Fruit fly (Drosophila melanogaster) whole organism, embryonic: ENCODE measurements around the gene CG33679.

ENCODE experiments used
- ATbp ChIP-seq: fragments of 200-800 bp; sonication (Bioruptor generic); optimal IDR thresholded peaks from 2 replicates; lab custom pipeline; 2017; ENCODE audit warnings: missing biosample characterization, mild to moderate bottlenecking, missing genetic modification characterization, missing genetic modification reagents
- Atf6 ChIP-seq: fragments of 200-800 bp; sonication (Bioruptor generic); IDR thresholded peaks from 2 replicates; pipeline ENCODE4 v1.3.6; 2022; ENCODE audit warnings: missing biosample characterization, missing genetic modification characterization
- Blimp-1 ChIP-seq: fragments of 200-800 bp; sonication (Bioruptor generic); optimal IDR thresholded peaks from 3 replicates; lab custom pipeline; 2018; ENCODE audit warnings: missing biosample characterization, missing genetic modification characterization, mild to moderate bottlenecking, moderate library complexity, missing genetic modification reagents
- CG10147 ChIP-seq: fragments of 200-800 bp; sonication (Bioruptor generic); optimal IDR thresholded peaks from 2 replicates; lab custom pipeline; 2019; ENCODE audit warnings: missing biosample characterization, mild to moderate bottlenecking, missing genetic modification characterization, moderate library complexity
- CG11560 ChIP-seq: fragments of 200-800 bp; sonication (Bioruptor generic); IDR thresholded peaks from 3 replicates; pipeline ENCODE4 v1.3.6; 2022; ENCODE audit warnings: missing biosample characterization, missing genetic modification characterization
- CG13123 ChIP-seq: fragments of 200-800 bp; sonication (Bioruptor generic); optimal IDR thresholded peaks from 2 replicates; lab custom pipeline; 2016; ENCODE audit warnings: missing biosample characterization, missing genetic modification characterization
- CG15514 ChIP-seq: fragments of 200-800 bp; sonication (Bioruptor generic); optimal IDR thresholded peaks from 3 replicates; lab custom pipeline; 2017; ENCODE audit warnings: missing biosample characterization, missing genetic modification characterization, mild to moderate bottlenecking, moderate library complexity, missing genetic modification reagents
- CG15601 ChIP-seq: fragments of 200-800 bp; sonication (Bioruptor generic); optimal IDR thresholded peaks from 3 replicates; lab custom pipeline; 2019; ENCODE audit warnings: missing biosample characterization, mild to moderate bottlenecking, missing genetic modification characterization, moderate library complexity
- CG17328 ChIP-seq: fragments of 200-800 bp; sonication (Bioruptor generic); IDR thresholded peaks from 2 replicates; pipeline ENCODE4 v1.3.6; 2022; ENCODE audit warnings: missing biosample characterization, missing genetic modification characterization
- CG17568 ChIP-seq: fragments of 200-800 bp; sonication (Bioruptor generic); optimal IDR thresholded peaks from 2 replicates; lab custom pipeline; 2018; ENCODE audit warnings: missing biosample characterization, mild to moderate bottlenecking, missing genetic modification characterization, moderate library complexity
- CG18619 ChIP-seq: fragments of 200-800 bp; sonication (Bioruptor generic); optimal IDR thresholded peaks from 3 replicates; lab custom pipeline; 2017; ENCODE audit warnings: missing biosample characterization, mild to moderate bottlenecking, missing genetic modification characterization
- CG2116 ChIP-seq: fragments of 200-800 bp; sonication (Bioruptor generic); optimal IDR thresholded peaks from 3 replicates; lab custom pipeline; 2018; ENCODE audit warnings: missing biosample characterization, mild to moderate bottlenecking, missing genetic modification characterization
- CG2120 ChIP-seq: fragments of 200-800 bp; sonication (Bioruptor generic); optimal IDR thresholded peaks from 3 replicates; lab custom pipeline; 2016; ENCODE audit warnings: missing biosample characterization, missing genetic modification characterization
- CG3726 ChIP-seq: fragments of 200-800 bp; sonication (Bioruptor generic); IDR thresholded peaks from 3 replicates; pipeline ENCODE4, ENCODE4 v1.3.6; 2022; ENCODE audit warnings: missing biosample characterization, missing genetic modification characterization
- CG3995 ChIP-seq: fragments of 200-800 bp; sonication (Bioruptor generic); optimal IDR thresholded peaks from 3 replicates; lab custom pipeline; 2016; ENCODE audit warnings: missing biosample characterization, missing genetic modification characterization
- CG4707 ChIP-seq: fragments of 200-800 bp; sonication (Bioruptor generic); optimal IDR thresholded peaks from 2 replicates; lab custom pipeline; 2018; ENCODE audit warnings: missing biosample characterization, mild to moderate bottlenecking, missing genetic modification characterization, moderate library complexity
- Dref ChIP-seq: fragments of 200-800 bp; sonication (Bioruptor generic); IDR thresholded peaks from 2 replicates; pipeline ENCODE4 v1.3.6; 2022; ENCODE audit warnings: missing biosample characterization, missing genetic modification characterization
- HHEX ChIP-seq: fragments of 200-800 bp; sonication (Bioruptor generic); optimal IDR thresholded peaks from 3 replicates; lab custom pipeline; 2017; ENCODE audit warnings: missing biosample characterization, mild to moderate bottlenecking, missing genetic modification characterization, missing genetic modification reagents
- HLH3B ChIP-seq: fragments of 200-800 bp; sonication (Bioruptor generic); IDR thresholded peaks from 2 replicates; pipeline ENCODE4 v1.3.6; 2022; ENCODE audit warnings: missing biosample characterization, missing genetic modification characterization
- Hr51 ChIP-seq, 2 experiments: fragments of 200-800 bp; sonication (Bioruptor generic); optimal IDR thresholded peaks; 2 replicates in 1 of 2; 3 replicates in 1 of 2; lab custom pipeline; 2016 to 2018; ENCODE audit warnings: missing biosample characterization in 2 of 2, missing genetic modification characterization in 2 of 2, mild to moderate bottlenecking in 1 of 2, moderate library complexity in 1 of 2
- Jarid2 ChIP-seq: fragments of 200-800 bp; sonication (Bioruptor generic); optimal IDR thresholded peaks from 3 replicates; lab custom pipeline; 2017; ENCODE audit warnings: mild to moderate bottlenecking, missing biosample characterization, missing genetic modification reagents, missing genetic modification characterization
- Myb ChIP-seq: fragments of 200-800 bp; sonication (Bioruptor generic); optimal IDR thresholded peaks from 2 replicates; lab custom pipeline; 2016; ENCODE audit warnings: missing biosample characterization, missing genetic modification characterization
- Nf-YC ChIP-seq: fragments of 200-800 bp; optimal IDR thresholded peaks from 3 replicates; lab custom pipeline; 2019; ENCODE audit warnings: missing biosample characterization, mild to moderate bottlenecking, missing genetic modification characterization, moderate library complexity
- NfI ChIP-seq: fragments of 200-800 bp; sonication (Bioruptor generic); optimal IDR thresholded peaks from 3 replicates; lab custom pipeline; 2018; ENCODE audit warnings: missing biosample characterization, mild to moderate bottlenecking, missing genetic modification characterization, moderate library complexity
- Scr ChIP-seq: fragments of 200-800 bp; sonication (Bioruptor generic); IDR thresholded peaks from 2 replicates; pipeline ENCODE4 v1.3.6; 2022; ENCODE audit warnings: missing biosample characterization, missing genetic modification characterization; ENCODE audit not compliant: partially characterized antibody
- Ssrp ChIP-seq: fragments of 200-800 bp; sonication (Bioruptor generic); optimal IDR thresholded peaks from 2 replicates; lab custom pipeline; 2018; ENCODE audit warnings: missing biosample characterization, mild to moderate bottlenecking, missing genetic modification characterization, moderate library complexity
- Trl ChIP-seq, 3 experiments: fragments of >200 bp in 2 of 3; fragments of 200-800 bp in 1 of 3; sonication (Bioruptor generic) in 1 of 3; optimal IDR thresholded peaks; 2 replicates in 1 of 3; 3 replicates in 2 of 3; lab custom pipeline; 2016 to 2017; ENCODE audit warnings: missing biosample characterization in 1 of 3, missing genetic modification characterization in 1 of 3
- Usf ChIP-seq: fragments of 200-800 bp; sonication (Bioruptor generic); optimal IDR thresholded peaks from 2 replicates; lab custom pipeline; 2017; ENCODE audit warnings: missing genotype, missing biosample characterization, missing genetic modification characterization
- abd-A ChIP-seq: fragments of 200-800 bp; sonication (Bioruptor generic); optimal IDR thresholded peaks from 3 replicates; lab custom pipeline; 2019; ENCODE audit warnings: missing biosample characterization, mild to moderate bottlenecking, missing genetic modification characterization, moderate library complexity
- ara ChIP-seq: fragments of 200-800 bp; sonication (Bioruptor generic); IDR thresholded peaks from 2 replicates; pipeline ENCODE4 v1.3.6; 2022; ENCODE audit warnings: missing biosample characterization, missing genetic modification characterization
- crol ChIP-seq: fragments of 200-800 bp; sonication (Bioruptor generic); IDR thresholded peaks from 2 replicates; pipeline ENCODE4 v1.3.6; 2022; ENCODE audit warnings: missing biosample characterization, missing genetic modification characterization
- da ChIP-seq: fragments of 200-800 bp; sonication (Bioruptor generic); optimal IDR thresholded peaks from 2 replicates; lab custom pipeline; 2016; ENCODE audit warnings: missing biosample characterization, missing genetic modification characterization
- grn ChIP-seq: fragments of 200-800 bp; sonication (Bioruptor generic); optimal IDR thresholded peaks from 3 replicates; lab custom pipeline; 2017; ENCODE audit warnings: missing biosample characterization, missing genetic modification characterization
- gro ChIP-seq: fragments of 200-800 bp; sonication (Bioruptor generic); optimal IDR thresholded peaks from 2 replicates; lab custom pipeline; 2016; ENCODE audit warnings: missing biosample characterization, missing genetic modification characterization
- jumu ChIP-seq: fragments of 200-800 bp; sonication (Bioruptor generic); optimal IDR thresholded peaks from 3 replicates; lab custom pipeline; 2016; ENCODE audit warnings: missing biosample characterization, missing genetic modification characterization
- ken ChIP-seq: fragments of 200-800 bp; sonication (Bioruptor generic); IDR thresholded peaks from 3 replicates; pipeline ENCODE4 v1.3.6; 2022; ENCODE audit warnings: missing biosample characterization, missing genetic modification characterization
- klu ChIP-seq: fragments of 200-800 bp; sonication (Bioruptor generic); IDR thresholded peaks from 2 replicates; pipeline ENCODE4 v1.3.6; 2022; ENCODE audit warnings: missing biosample characterization, missing genetic modification characterization
- nerfin-1 ChIP-seq: fragments of 200-800 bp; sonication (Bioruptor generic); optimal IDR thresholded peaks from 3 replicates; lab custom pipeline; 2019; ENCODE audit warnings: missing biosample characterization, mild to moderate bottlenecking, missing genetic modification characterization, moderate library complexity
- nerfin-2 ChIP-seq: fragments of 200-800 bp; sonication (Bioruptor generic); IDR thresholded peaks from 2 replicates; pipeline ENCODE4 v1.3.6; 2022; ENCODE audit warnings: missing biosample characterization, missing genetic modification characterization; ENCODE audit not compliant: partially characterized antibody
- onecut ChIP-seq: fragments of 200-800 bp; sonication (Bioruptor generic); IDR thresholded peaks from 2 replicates; pipeline ENCODE4 v1.3.6; 2022; ENCODE audit warnings: missing biosample characterization, missing genetic modification characterization
- pho ChIP-seq: fragments of 200-800 bp; sonication (Bioruptor generic); optimal IDR thresholded peaks from 2 replicates; lab custom pipeline; 2016; ENCODE audit warnings: missing biosample characterization, missing genetic modification characterization
- psq ChIP-seq: fragments of 200-800 bp; sonication (Bioruptor generic); optimal IDR thresholded peaks from 2 replicates; lab custom pipeline; 2017; ENCODE audit warnings: missing biosample characterization, missing genetic modification characterization
- rib ChIP-seq: fragments of 200-800 bp; sonication (Bioruptor generic); IDR thresholded peaks from 2 replicates; pipeline ENCODE4 v1.3.6; 2022; ENCODE audit warnings: missing biosample characterization, missing genetic modification characterization
- row ChIP-seq: fragments of 200-800 bp; sonication (Bioruptor generic); IDR thresholded peaks from 3 replicates; pipeline ENCODE4 v1.3.6; 2022; ENCODE audit warnings: missing biosample characterization, missing genetic modification characterization
- run ChIP-seq: fragments of 200-800 bp; sonication (Bioruptor generic); optimal IDR thresholded peaks from 3 replicates; lab custom pipeline; 2018; ENCODE audit warnings: missing biosample characterization, mild to moderate bottlenecking, missing genetic modification characterization
- sna ChIP-seq: fragments of 200-800 bp; sonication (Bioruptor generic); IDR thresholded peaks from 2 replicates; pipeline ENCODE4 v1.3.6; 2022; ENCODE audit warnings: missing biosample characterization, missing genetic modification characterization; ENCODE audit not compliant: partially characterized antibody
- sug ChIP-seq: fragments of 200-800 bp; optimal IDR thresholded peaks from 2 replicates; lab custom pipeline; 2019; ENCODE audit warnings: missing biosample characterization, mild to moderate bottlenecking, missing genetic modification characterization, moderate library complexity
- tll ChIP-seq, 2 experiments: fragments of 200-800 bp in 1 of 2; fragments of >200 bp in 1 of 2; sonication (Bioruptor generic) in 1 of 2; optimal IDR thresholded peaks; 2 replicates each; lab custom pipeline; 2017 to 2019; ENCODE audit warnings: missing biosample characterization in 2 of 2, missing genetic modification characterization in 2 of 2, mild to moderate bottlenecking in 1 of 2, moderate library complexity in 1 of 2
- trh ChIP-seq: fragments of 200-800 bp; sonication (Bioruptor generic); optimal IDR thresholded peaks from 2 replicates; lab custom pipeline; 2016; ENCODE audit warnings: missing biosample characterization, missing genetic modification characterization
- yki ChIP-seq: fragments of >200 bp; optimal IDR thresholded peaks from 3 replicates; lab custom pipeline; 2018

Gene CG33679

dm6 chr2L:15070216-15070615, 12.1 kb downstream of the CG33679 start, which contains the start of gene vig:
vig (minus strand) TSS chr2L:15070316.
- TF ChIP-seq CG3726 (GFP tag; lab: Robert Waterston, UW), result no peak
- no peak for TF ChIP-seq abd-A (tag; lab: Kevin White, UChicago)
- no peak for TF ChIP-seq Nf-YC
- TF ChIP-seq psq (GFP tag; lab: Kevin White, UChicago), result no peak
- TF ChIP-seq CG10147 (GFP tag; lab: Kevin White, UChicago), result no peak
- no peak for TF ChIP-seq Myb (GFP tag; lab: Kevin White, UChicago)
- no peak for TF ChIP-seq CG18619 (GFP tag; lab: Kevin White, UChicago)
- no peak for TF ChIP-seq Atf6 (GFP tag; lab: Robert Waterston, UW)
- no peak for TF ChIP-seq row (GFP tag; lab: Robert Waterston, UW)
- TF ChIP-seq jumu (GFP tag; lab: Kevin White, UChicago), result no peak
- TF ChIP-seq run (tag; lab: Kevin White, UChicago), result no peak
- TF ChIP-seq CG3995 (GFP tag; lab: Kevin White, UChicago), result no peak
- no peak for TF ChIP-seq nerfin-1 (tag; lab: Kevin White, UChicago)
- no peak for TF ChIP-seq ara
- no peak for TF ChIP-seq CG11560 (tag; lab: Robert Waterston, UW)
- no peak for TF ChIP-seq ken
- no peak for TF ChIP-seq klu (GFP tag; lab: Robert Waterston, UW)
- no peak for TF ChIP-seq CG2120

- TF ChIP-seq nerfin-1 (tag; lab: Kevin White, UChicago) (peak; percentile 56), CG17328 (GFP tag; lab: Robert Waterston, UW) (no peak), trh (GFP tag; lab: Kevin White, UChicago) (no peak), Usf (no peak), NfI (no peak), CG4707 (GFP tag; lab: Kevin White, UChicago) (no peak), crol (GFP tag; lab: Robert Waterston, UW) (peak; percentile 52; the same call in 1 of the 2 replicates), CG15601 (tag; lab: Kevin White, UChicago) (no peak), CG15514 (GFP tag; lab: Kevin White, UChicago) (no peak), Ssrp (tag; lab: Kevin White, UChicago) (no peak), sug (tag; lab: Kevin White, UChicago) (no peak), HHEX (GFP tag; lab: Kevin White, UChicago) (no peak), ATbp (peak; percentile 33), pho (GFP tag; lab: Kevin White, UChicago) (no peak), Scr (GFP tag; lab: Robert Waterston, UW) (no peak), tll (GFP tag; optimal IDR thresholded peaks at IDR 0.05; lab: Kevin White, UChicago) (no peak), CG17568 (GFP tag; lab: Kevin White, UChicago) (no peak), yki (no peak), rib (GFP tag; lab: Robert Waterston, UW) (no peak), sna (GFP tag; lab: Robert Waterston, UW) (0 out of 2 replicates have a peak, but pooled peaks have one; percentile 19), nerfin-2 (GFP tag; lab: Robert Waterston, UW) (no peak), Jarid2 (GFP tag; lab: Kevin White, UChicago) (peak; percentile 49), gro (no peak), Blimp-1 (GFP tag; lab: Kevin White, UChicago) (no peak), Dref (no peak), onecut (GFP tag; lab: Robert Waterston, UW) (peak; percentile 98), HLH3B (GFP tag; lab: Robert Waterston, UW) (0 out of 2 replicates have a peak, but pooled peaks have one; percentile 14), grn (GFP tag; lab: Kevin White, UChicago) (no peak), Trl (optimal IDR thresholded peaks at IDR 0.05; lab: Kevin White, UChicago) (peak; percentile 24 to 31), Trl (GFP tag; optimal IDR thresholded peaks at IDR 0.05; lab: Kevin White, UChicago) (no peak), da (GFP tag; lab: Kevin White, UChicago) (no peak), CG13123 (no peak), Hr51 (GFP tag; optimal IDR thresholded peaks at IDR 0.05; lab: Kevin White, UChicago) (peak in 1 of 2 experiments; percentile 2), CG2116 (no peak)
Measured at dm6 chr2L:15074465-15074864, 16.4 kb downstream of the CG33679 start, which contains the start of gene wwk. wwk (plus strand) TSS chr2L:15074776.
